Fruit fly (Drosophila melanogaster): ENCODE measurements around the gene CG43737.

DNA sequence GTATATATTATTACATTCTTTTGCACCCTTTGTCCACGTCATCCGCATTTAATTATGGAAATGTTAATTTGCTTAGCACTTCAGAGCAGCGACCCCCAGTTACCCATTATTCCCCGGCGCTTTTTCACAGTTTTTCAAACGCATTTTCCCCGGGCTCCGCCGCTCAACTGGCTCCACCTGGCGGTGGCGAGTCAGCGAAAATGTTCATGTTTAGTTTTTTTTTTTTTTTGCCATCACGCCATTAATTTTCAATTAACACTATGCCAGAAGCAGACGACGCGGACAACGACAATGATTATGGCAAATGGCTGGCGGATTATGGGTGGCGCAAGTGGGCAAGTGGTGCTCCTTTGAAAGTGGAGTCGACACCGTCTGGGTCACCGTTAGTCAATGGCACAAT lies 28.4 kb downstream of the CG43737 start:
- peak; percentile 64 for TF ChIP-seq CTCF (optimal IDR thresholded peaks at IDR 0.05)
- TF ChIP-seq CG8478 (optimal IDR thresholded peaks at IDR 0.05) = no peak

All from S2 (cell line).